Fruit fly (Drosophila melanogaster): ENCODE results near the gene Syn.

Syn gene

dm6 chr3R:10217998-10218397 is 27.5 kb downstream of the Syn start:
- no peak for TF ChIP-seq CG13204 (GFP tag; optimal IDR thresholded peaks at IDR 0.05)
- no peak for TF ChIP-seq CG10348 (GFP tag; IDR thresholded peaks at IDR 0.05)

- TF ChIP-seq CG15710 (tag; optimal IDR thresholded peaks at IDR 0.05): no peak
These were observed 31.9 kb downstream of the Syn start, which contains the start of gene CG12420 for dm6 chr3R:10222416-10222815. CG12420 (plus strand) TSS chr3R:10222698.

dm6 chr3R:10224594-10224993 is 34.1 kb downstream of the Syn start, which contains the start of the genes CG12817 and CG34107:
CG12817 (minus strand) TSS chr3R:10224725.
CG34107 (plus strand) TSS chr3R:10224909.
- TF ChIP-seq rn (GFP tag; IDR thresholded peaks at IDR 0.05) (no peak), CG32121 (GFP tag; IDR thresholded peaks at IDR 0.05) (no peak), D1 (tag; optimal IDR thresholded peaks at IDR 0.05) (no peak), Snoo (tag; optimal IDR thresholded peaks at IDR 0.05) (no peak), CG14655 (GFP tag; optimal IDR thresholded peaks at IDR 0.05) (no peak), Ets98B (GFP tag; IDR thresholded peaks at IDR 0.05) (no peak), CG13204 (GFP tag; optimal IDR thresholded peaks at IDR 0.05) (no peak), fd96Ca (GFP tag; IDR thresholded peaks at IDR 0.05) (no peak)

- no peak for TF ChIP-seq Ets98B (GFP tag; IDR thresholded peaks at IDR 0.05)
- no peak for TF ChIP-seq EcR (GFP tag; optimal IDR thresholded peaks at IDR 0.05)
- TF ChIP-seq CG9948 (tag; optimal IDR thresholded peaks at IDR 0.05): no peak
- no peak for TF ChIP-seq CG4496 (GFP tag; IDR thresholded peaks at IDR 0.05)
- no peak for TF ChIP-seq CG32121 (GFP tag; IDR thresholded peaks at IDR 0.05)
- TF ChIP-seq CG13204 (GFP tag; optimal IDR thresholded peaks at IDR 0.05): no peak
- no peak for TF ChIP-seq CG8301 (tag; optimal IDR thresholded peaks at IDR 0.05)
- no peak for TF ChIP-seq Pif1B (GFP tag; optimal IDR thresholded peaks at IDR 0.05)
- TF ChIP-seq Pif1A (GFP tag; optimal IDR thresholded peaks at IDR 0.05): no peak
- no peak for TF ChIP-seq CG34367 (tag; optimal IDR thresholded peaks at IDR 0.05)
- no peak for TF ChIP-seq fd96Ca (GFP tag; IDR thresholded peaks at IDR 0.05)
- no peak for TF ChIP-seq CG12605 (GFP tag; IDR thresholded peaks at IDR 0.05)
- TF ChIP-seq Snoo (tag; optimal IDR thresholded peaks at IDR 0.05): no peak
- no peak for TF ChIP-seq rn (GFP tag; IDR thresholded peaks at IDR 0.05)
- TF ChIP-seq CG10348 (GFP tag; IDR thresholded peaks at IDR 0.05): no peak
- no peak for TF ChIP-seq CG17806 (tag; optimal IDR thresholded peaks at IDR 0.05)
- no peak for TF ChIP-seq CG8159 (tag; optimal IDR thresholded peaks at IDR 0.05)
These were observed 34.9 kb downstream of the Syn start, which contains the start of gene CG42795 for dm6 chr3R:10225390-10225789. CG42795 (plus strand) TSS chr3R:10225690.

- TF ChIP-seq D1 (tag; optimal IDR thresholded peaks at IDR 0.05) (no peak), CG13204 (GFP tag; optimal IDR thresholded peaks at IDR 0.05) (peak; percentile 19), EcR (GFP tag; optimal IDR thresholded peaks at IDR 0.05) (no peak), CG10348 (GFP tag; IDR thresholded peaks at IDR 0.05) (no peak)
These were observed 35.9 kb downstream of the Syn start for dm6 chr3R:10226132-10227023.

dm6 chr3R:10227990-10228389 is 37.5 kb downstream of the Syn start:
- TF ChIP-seq CG9948 (tag; optimal IDR thresholded peaks at IDR 0.05): no peak
- 0 out of 3 replicates have a peak, but pooled peaks have one; percentile 46 for TF ChIP-seq fd96Ca (GFP tag; IDR thresholded peaks at IDR 0.05)

dm6 chr3R:10251218-10251617 is 60.7 kb downstream of the Syn start, which contains the start of gene CG3999:
CG3999 (plus strand) TSS chr3R:10251518.
- TF ChIP-seq CG15710 (tag; optimal IDR thresholded peaks at IDR 0.05): no peak
- TF ChIP-seq CG8301 (tag; optimal IDR thresholded peaks at IDR 0.05): no peak
- no peak for TF ChIP-seq CG17806 (tag; optimal IDR thresholded peaks at IDR 0.05)
- TF ChIP-seq CG14655 (GFP tag; optimal IDR thresholded peaks at IDR 0.05): no peak
- TF ChIP-seq Snoo (tag; optimal IDR thresholded peaks at IDR 0.05): no peak
- no peak for TF ChIP-seq Pif1A (GFP tag; optimal IDR thresholded peaks at IDR 0.05)
- no peak for TF ChIP-seq CG8159 (tag; optimal IDR thresholded peaks at IDR 0.05)

- TF ChIP-seq CG8301 (tag; optimal IDR thresholded peaks at IDR 0.05) (no peak), CG14655 (GFP tag; optimal IDR thresholded peaks at IDR 0.05) (no peak), CG12605 (GFP tag; IDR thresholded peaks at IDR 0.05) (no peak), CG9948 (tag; optimal IDR thresholded peaks at IDR 0.05) (no peak), EcR (GFP tag; optimal IDR thresholded peaks at IDR 0.05) (no peak), CG4496 (GFP tag; IDR thresholded peaks at IDR 0.05) (no peak), rn (GFP tag; IDR thresholded peaks at IDR 0.05) (no peak)
These were observed 61.4 kb downstream of the Syn start for dm6 chr3R:10251846-10252245.
